Fruit fly (Drosophila melanogaster) whole organism, prepupa: ENCODE data around the gene CG33647.

Experiments
- CG8632 ChIP-seq: fragments of 200-800 bp; sonication (Bioruptor generic); optimal IDR thresholded peaks from 3 replicates; lab custom pipeline; 2016; ENCODE audit warnings: missing biosample characterization, missing genetic modification characterization
- Eip93F ChIP-seq: fragments of 200-800 bp; sonication (Bioruptor generic); optimal IDR thresholded peaks from 2 replicates; lab custom pipeline; 2016; ENCODE audit warnings: missing biosample characterization, mild to moderate bottlenecking, missing genetic modification characterization
- lz ChIP-seq: fragments of 200-800 bp; sonication (Bioruptor generic); optimal IDR thresholded peaks from 3 replicates; lab custom pipeline; 2016; ENCODE audit warnings: missing biosample characterization, missing genetic modification characterization
- ss ChIP-seq, 2 experiments: fragments of 200-800 bp; sonication (Bioruptor generic); optimal IDR thresholded peaks; 2 replicates in 1 of 2; 3 replicates in 1 of 2; lab custom pipeline; 2017 to 2018; ENCODE audit warnings: mild to moderate bottlenecking in 2 of 2, missing biosample characterization in 2 of 2, missing genetic modification characterization in 2 of 2, moderate library complexity in 1 of 2

- TF ChIP-seq CG8632 (GFP tag; lab: Kevin White, UChicago): no peak
- no peak for TF ChIP-seq lz (GFP tag; lab: Kevin White, UChicago)
- no peak for TF ChIP-seq Eip93F (GFP tag; lab: Kevin White, UChicago)
- no peak for TF ChIP-seq ss (GFP tag; optimal IDR thresholded peaks at IDR 0.05; lab: Kevin White, UChicago)
These were observed 39.3 kb downstream of the CG33647 start, which contains the start of gene CG14086 for dm6 chr3L:19275491-19275890.
